Worm (Caenorhabditis elegans): ENCODE measurements around the gene cest-35.1.

ce11 chrV:5272034-5272433 is 29.1 kb upstream of the cest-35.1 start:
- TF ChIP-seq unc-62 (GFP tag; optimal IDR thresholded peaks at IDR 0.05) (no peak), lin-32 (GFP tag; optimal IDR thresholded peaks at IDR 0.05) (no peak), cnd-1 (tag; optimal IDR thresholded peaks at IDR 0.05) (no peak), pha-4 (tag; optimal IDR thresholded peaks at IDR 0.05) (no peak), snpc-4 (tag; optimal IDR thresholded peaks at IDR 0.05) (no peak), elt-3 (tag; optimal IDR thresholded peaks at IDR 0.05) (no peak), ces-1 (GFP tag; optimal IDR thresholded peaks at IDR 0.05) (no peak), blmp-1 (tag; optimal IDR thresholded peaks at IDR 0.05) (no peak), ceh-83 (GFP tag; optimal IDR thresholded peaks at IDR 0.05) (no peak), mep-1 (tag; optimal IDR thresholded peaks at IDR 0.05) (no peak)
